Fruit fly (Drosophila melanogaster): ENCODE data around the gene Utx.

- TF ChIP-seq psq (optimal IDR thresholded peaks at IDR 0.05) (no peak), ttk (optimal IDR thresholded peaks at IDR 0.05) (no peak), Sin3A (optimal IDR thresholded peaks at IDR 0.05) (no peak)
Observed at dm6 chr2L:10276436-10276835, 2.2 kb downstream of the Utx start.

Measured in Kc167 (cell line).